Worm (Caenorhabditis elegans) whole organism, young adult: Measurements from ENCODE around the gene K02D10.2.

Source experiments
- F49E8.2 ChIP-seq: sonication (generic microtip); optimal IDR thresholded peaks from 3 replicates; lab custom pipeline; 2017; ENCODE audit warnings: missing genetic modification characterization, mild to moderate bottlenecking, missing compliant biosample characterization, antibody characterized with exemption, moderate library complexity; ENCODE audit not compliant: insufficient read depth
- ama-1 ChIP-seq, 3 experiments: fragments of 150-350 bp in 1 of 3; sonication (generic microtip) in 2 of 3; optimal IDR thresholded peaks; 2 replicates each; lab custom pipeline; 2014 to 2018; ENCODE audit warnings: missing biosample characterization in 2 of 3, missing genetic modification characterization in 2 of 3, missing genetic modification reagents in 2 of 3
- ceh-27 ChIP-seq: fragments of 200-800 bp; sonication (Bioruptor generic); optimal IDR thresholded peaks from 2 replicates; lab custom pipeline; 2018; ENCODE audit warnings: mild to moderate bottlenecking, missing genetic modification characterization, moderate library complexity, missing compliant biosample characterization
- dpl-1 ChIP-seq: fragments of 150-350 bp; optimal IDR thresholded peaks from 2 replicates; lab custom pipeline; 2014; ENCODE audit warnings: missing biosample characterization, missing genetic modification reagents, missing genetic modification characterization
- ets-4 ChIP-seq: fragments of 200-800 bp; sonication (Bioruptor generic); optimal IDR thresholded peaks from 2 replicates; lab custom pipeline; 2018; ENCODE audit warnings: mild to moderate bottlenecking, missing genetic modification characterization, missing compliant biosample characterization
- let-607 ChIP-seq, 2 experiments: fragments of 200-800 bp in 1 of 2; sonication (Bioruptor generic) in 1 of 2; sonication (generic microtip) in 1 of 2; optimal IDR thresholded peaks; 2 replicates each; lab custom pipeline; 2016 to 2018; ENCODE audit warnings: mild to moderate bottlenecking in 2 of 2, missing compliant biosample characterization in 2 of 2, missing genetic modification characterization in 2 of 2, moderate library complexity in 2 of 2, missing genotype in 1 of 2
- lin-40 ChIP-seq: sonication (generic microtip); optimal IDR thresholded peaks from 2 replicates; lab custom pipeline; 2016; ENCODE audit warnings: missing genetic modification characterization, mild to moderate bottlenecking, missing compliant biosample characterization, missing genotype, missing genetic modification reagents
- sdz-38 ChIP-seq: sonication (generic microtip); optimal IDR thresholded peaks from 2 replicates; lab custom pipeline; 2016; ENCODE audit warnings: missing genotype, missing genetic modification characterization, missing compliant biosample characterization
- sea-2 ChIP-seq: fragments of 200-800 bp; sonication (Bioruptor generic); IDR thresholded peaks from 2 replicates; pipeline ENCODE4 v1.3.6; 2022; ENCODE audit warnings: missing genetic modification characterization, missing compliant biosample characterization
- somi-1 ChIP-seq: fragments of 200-800 bp; sonication (Bioruptor generic); optimal IDR thresholded peaks from 2 replicates; lab custom pipeline; 2018; ENCODE audit warnings: mild to moderate bottlenecking, missing genetic modification characterization, missing compliant biosample characterization
- sptf-2 ChIP-seq: fragments of 200-800 bp; sonication (Bioruptor generic); optimal IDR thresholded peaks from 2 replicates; lab custom pipeline; 2018; ENCODE audit warnings: mild to moderate bottlenecking, missing genetic modification characterization, missing compliant biosample characterization
- xnd-1 ChIP-seq: sonication (generic microtip); optimal IDR thresholded peaks from 2 replicates; lab custom pipeline; 2016; ENCODE audit warnings: missing genotype, missing genetic modification reagents, missing genetic modification characterization, missing compliant biosample characterization

DNA sequence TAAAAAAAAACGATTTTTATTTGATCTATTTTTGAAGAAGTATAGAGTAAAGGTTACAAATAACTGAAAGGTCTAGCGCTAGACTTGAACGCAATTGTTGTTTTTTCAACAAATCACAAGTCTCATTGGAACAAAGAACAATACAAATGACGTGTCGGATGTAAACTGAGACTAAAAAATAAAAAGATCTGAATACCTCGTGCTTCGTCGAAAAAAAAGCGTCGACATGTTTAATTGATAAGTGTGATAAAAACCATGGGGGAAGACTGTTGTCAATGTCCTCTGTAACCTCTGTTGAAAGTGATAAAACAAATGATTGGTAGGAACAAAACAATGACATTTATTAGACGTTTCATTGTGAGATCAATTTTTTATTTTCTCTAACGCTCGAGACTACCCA, 11.7 kb upstream of the K02D10.2 start:
- peak; percentile 65 for TF ChIP-seq somi-1 (GFP tag; lab: Kevin White, UChicago)
- no peak for TF ChIP-seq ama-1 (optimal IDR thresholded peaks at IDR 0.05; lab: Kevin White, UChicago)
- no peak for TF ChIP-seq ama-1 (GFP tag; optimal IDR thresholded peaks at IDR 0.05; lab: Kevin White, UChicago)
- no peak for TF ChIP-seq sea-2 (GFP tag; lab: Robert Waterston, UW)
- no peak for TF ChIP-seq dpl-1
- TF ChIP-seq sptf-2 (GFP tag; lab: Kevin White, UChicago) = no peak
- no peak for TF ChIP-seq ets-4 (GFP tag; lab: Kevin White, UChicago)
- no peak for TF ChIP-seq sdz-38
- TF ChIP-seq F49E8.2 (tag; lab: Kevin White, UChicago) = no peak
- TF ChIP-seq let-607 (tag; optimal IDR thresholded peaks at IDR 0.05; lab: Kevin White, UChicago) = peak in 1 of 2 experiments; percentile 37
- no peak for TF ChIP-seq xnd-1 (tag; lab: Kevin White, UChicago)
- TF ChIP-seq lin-40 (tag; lab: Kevin White, UChicago) = peak; percentile 44
- TF ChIP-seq ceh-27 (GFP tag; lab: Kevin White, UChicago) = no peak
